Worm (Caenorhabditis elegans) whole organism, L2 larva: ENCODE data around the gene srh-211.

Source experiments
- R02D3.7 ChIP-seq: fragments of 150-350 bp; optimal IDR thresholded peaks from 2 replicates; lab custom pipeline; 2014; ENCODE audit warnings: missing biosample characterization, missing genetic modification characterization
- ceh-16 ChIP-seq: fragments of 150-350 bp; optimal IDR thresholded peaks from 2 replicates; lab custom pipeline; 2014; ENCODE audit warnings: missing biosample characterization, missing genetic modification characterization
- crh-2 ChIP-seq: sonication (generic microtip); optimal IDR thresholded peaks from 2 replicates; lab custom pipeline; 2017; ENCODE audit warnings: missing biosample characterization, missing genetic modification characterization
- fos-1 ChIP-seq: fragments of 150-350 bp; optimal IDR thresholded peaks from 2 replicates; lab custom pipeline; 2014; ENCODE audit warnings: missing biosample characterization, missing genetic modification characterization
- lin-11 ChIP-seq: fragments of 150-350 bp; sonication (generic microtip); optimal IDR thresholded peaks from 2 replicates; lab custom pipeline; 2014; ENCODE audit warnings: missing biosample characterization, missing genetic modification characterization, inconsistent platforms, mixed read lengths
- mbf-1 ChIP-seq: sonication (generic microtip); optimal IDR thresholded peaks from 2 replicates; lab custom pipeline; 2017; ENCODE audit warnings: missing biosample characterization, missing genetic modification characterization
- mdl-1 ChIP-seq, 2 experiments: fragments of 150-350 bp in 1 of 2; sonication (generic microtip) in 1 of 2; optimal IDR thresholded peaks; 2 replicates each; lab custom pipeline; 2017; ENCODE audit warnings: missing biosample characterization in 2 of 2, missing genetic modification characterization in 2 of 2
- nhr-129 ChIP-seq: fragments of 150-350 bp; optimal IDR thresholded peaks from 2 replicates; lab custom pipeline; 2014; ENCODE audit warnings: missing biosample characterization, missing genetic modification characterization
- nhr-77 ChIP-seq: fragments of 150-350 bp; optimal IDR thresholded peaks from 2 replicates; lab custom pipeline; 2014; ENCODE audit warnings: missing biosample characterization, missing genetic modification characterization
- peb-1 ChIP-seq: fragments of 150-350 bp; optimal IDR thresholded peaks from 2 replicates; lab custom pipeline; 2014; ENCODE audit warnings: missing biosample characterization, missing genetic modification characterization
- sma-9 ChIP-seq, 2 experiments: fragments of 150-350 bp in 1 of 2; sonication (generic microtip) in 1 of 2; optimal IDR thresholded peaks; 2 replicates each; lab custom pipeline; 2014 to 2016; ENCODE audit warnings: missing genetic modification characterization in 2 of 2, mild to moderate bottlenecking in 1 of 2, missing biosample characterization in 1 of 2, missing compliant biosample characterization in 1 of 2, missing genetic modification reagents in 1 of 2, moderate library complexity in 1 of 2
- ztf-1 ChIP-seq: fragments of 200-800 bp; sonication (Bioruptor generic); conservative IDR thresholded peaks from 2 replicates; pipeline ENCODE4 v1.3.6; 2022; ENCODE audit warnings: missing genetic modification characterization, missing compliant biosample characterization
- ztf-4 ChIP-seq: fragments of 150-350 bp; optimal IDR thresholded peaks from 2 replicates; lab custom pipeline; 2014; ENCODE audit warnings: missing biosample characterization, missing genetic modification characterization

srh-211 gene

ce11 chrV:4029627-4030026 lies 51.6 kb downstream of the srh-211 start:
- TF ChIP-seq mbf-1 (tag; lab: Kevin White, UChicago): no peak
- no peak for TF ChIP-seq lin-11 (tag; lab: Kevin White, UChicago)
- no peak for TF ChIP-seq R02D3.7 (tag; lab: Kevin White, UChicago)
- no peak for TF ChIP-seq peb-1 (tag; lab: Kevin White, UChicago)
- no peak for TF ChIP-seq nhr-77 (tag; lab: Kevin White, UChicago)
- peak; percentile 7 for TF ChIP-seq fos-1 (tag; lab: Kevin White, UChicago)
- no peak for TF ChIP-seq mdl-1 (tag; optimal IDR thresholded peaks at IDR 0.05; lab: Kevin White, UChicago)
- no peak for TF ChIP-seq ztf-1
- TF ChIP-seq ceh-16 (tag; lab: Kevin White, UChicago): no peak
- TF ChIP-seq crh-2 (tag; lab: Kevin White, UChicago): no peak
- peak; percentile 23 for TF ChIP-seq nhr-129 (tag; lab: Kevin White, UChicago)
- no peak for TF ChIP-seq ztf-4 (tag; lab: Kevin White, UChicago)
- TF ChIP-seq sma-9 (GFP tag; optimal IDR thresholded peaks at IDR 0.05; lab: Kevin White, UChicago): peak; percentile 20
- no peak for TF ChIP-seq sma-9 (tag; optimal IDR thresholded peaks at IDR 0.05; lab: Kevin White, UChicago)
- TF ChIP-seq, all 48 proteins: peak for 3
